Worm (Caenorhabditis elegans): ENCODE measurements around the gene F43D2.3.

- TF ChIP-seq ceh-82 (tag; optimal IDR thresholded peaks at IDR 0.05) (no peak), mab-5 (tag; optimal IDR thresholded peaks at IDR 0.05) (peak; percentile 27), nhr-25 (tag; optimal IDR thresholded peaks at IDR 0.05) (no peak), nhr-12 (tag; optimal IDR thresholded peaks at IDR 0.05) (no peak), unc-39 (tag; optimal IDR thresholded peaks at IDR 0.05) (no peak), zag-1 (tag; optimal IDR thresholded peaks at IDR 0.05) (no peak), mdl-1 (tag; optimal IDR thresholded peaks at IDR 0.05) (no peak), ama-1 (optimal IDR thresholded peaks at IDR 0.05) (no peak), elt-1 (tag; optimal IDR thresholded peaks at IDR 0.05) (no peak)
Measured at ce11 chrV:14649929-14650328, 18.2 kb downstream of the F43D2.3 start.

Measured in whole organism, L2 larva.